Worm (Caenorhabditis elegans): Measurements from ENCODE around the gene ptr-18.

- TF ChIP-seq unc-62 (GFP tag; optimal IDR thresholded peaks at IDR 0.05 in 1 of 2) = no peak
- TF ChIP-seq unc-62 (tag; optimal IDR thresholded peaks at IDR 0.05) = no peak
- TF ChIP-seq jun-1 (tag; optimal IDR thresholded peaks at IDR 0.05) = no peak
- TF ChIP-seq lsy-2 (tag; optimal IDR thresholded peaks at IDR 0.05) = no peak
- no peak for TF ChIP-seq egl-43 (GFP tag; IDR thresholded peaks at IDR 0.05)
- no peak for TF ChIP-seq aly-2 (tag; optimal IDR thresholded peaks at IDR 0.05)
- no peak for TF ChIP-seq ces-1 (GFP tag; optimal IDR thresholded peaks at IDR 0.05)
- no peak for TF ChIP-seq mdl-1 (tag; optimal IDR thresholded peaks at IDR 0.05)
- no peak for TF ChIP-seq zfp-3 (GFP tag; conservative IDR thresholded peaks at IDR 0.05)
- TF ChIP-seq nhr-28 (tag; optimal IDR thresholded peaks at IDR 0.05) = no peak
- TF ChIP-seq saeg-2 (GFP tag; IDR thresholded peaks at IDR 0.05) = no peak
- TF ChIP-seq dpl-1 (GFP tag; optimal IDR thresholded peaks at IDR 0.05) = no peak
These were observed 20.5 kb downstream of the ptr-18 start for ce11 chrII:12985813-12986212.
